Worm (Caenorhabditis elegans): ENCODE measurements around the gene ZK1127.4.
"Not testable (repeated sequence)": the region's sequence is repeated elsewhere in the genome, so short reads cannot be mapped to it uniquely, and the experiment has no call there.

The ZK1127.4 gene

DNA sequence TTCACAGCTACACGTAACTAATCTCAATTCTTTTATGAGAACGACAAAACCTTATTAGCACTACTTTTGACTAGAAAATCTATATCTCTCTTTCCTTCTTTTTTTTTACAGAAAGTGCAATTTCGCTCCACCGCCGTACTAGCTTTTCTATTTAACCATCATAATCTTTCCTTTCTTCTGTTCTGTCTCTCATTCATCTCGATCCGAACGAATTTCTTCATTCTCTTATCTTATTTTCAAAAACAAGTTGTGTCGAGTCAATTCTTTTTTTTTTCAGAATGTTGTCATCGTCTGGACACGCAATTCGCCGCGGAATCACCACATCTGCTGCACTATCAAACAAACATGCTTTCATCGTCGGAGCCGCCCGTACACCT is 19.8 kb downstream of the ZK1127.4 start, which contains the start of gene kat-1:
TSS of gene kat-1 (plus strand) at position 278 of the 377 bp plus-strand sequence.
- no peak for TF ChIP-seq hmg-11 (tag; optimal IDR thresholded peaks at IDR 0.05)
- no peak for TF ChIP-seq egl-27 (tag; optimal IDR thresholded peaks at IDR 0.05)
- TF ChIP-seq mdl-1 (tag; optimal IDR thresholded peaks at IDR 0.05): no peak
- no peak for TF ChIP-seq nfya-1 (tag; optimal IDR thresholded peaks at IDR 0.05; ENCODE audit: insufficient read depth)
- TF ChIP-seq aly-2 (tag; optimal IDR thresholded peaks at IDR 0.05): no peak
- TF ChIP-seq egl-5 (tag; optimal IDR thresholded peaks at IDR 0.05): no peak
- TF ChIP-seq skn-1 (tag; optimal IDR thresholded peaks at IDR 0.05): no peak
- TF ChIP-seq tbx-2 (tag; optimal IDR thresholded peaks at IDR 0.05): no peak
- TF ChIP-seq elt-2 (tag; optimal IDR thresholded peaks at IDR 0.05): no peak
- TF ChIP-seq pha-4 (tag; optimal IDR thresholded peaks at IDR 0.05): no peak
- TF ChIP-seq ama-1 (optimal IDR thresholded peaks at IDR 0.05): no peak
- TF ChIP-seq nhr-12 (tag; optimal IDR thresholded peaks at IDR 0.05): no peak
- no peak for TF ChIP-seq nhr-11 (tag; optimal IDR thresholded peaks at IDR 0.05)
- TF ChIP-seq lsy-12 (tag; optimal IDR thresholded peaks at IDR 0.05): no peak
- TF ChIP-seq mml-1 (tag; optimal IDR thresholded peaks at IDR 0.05): no peak

DNA sequence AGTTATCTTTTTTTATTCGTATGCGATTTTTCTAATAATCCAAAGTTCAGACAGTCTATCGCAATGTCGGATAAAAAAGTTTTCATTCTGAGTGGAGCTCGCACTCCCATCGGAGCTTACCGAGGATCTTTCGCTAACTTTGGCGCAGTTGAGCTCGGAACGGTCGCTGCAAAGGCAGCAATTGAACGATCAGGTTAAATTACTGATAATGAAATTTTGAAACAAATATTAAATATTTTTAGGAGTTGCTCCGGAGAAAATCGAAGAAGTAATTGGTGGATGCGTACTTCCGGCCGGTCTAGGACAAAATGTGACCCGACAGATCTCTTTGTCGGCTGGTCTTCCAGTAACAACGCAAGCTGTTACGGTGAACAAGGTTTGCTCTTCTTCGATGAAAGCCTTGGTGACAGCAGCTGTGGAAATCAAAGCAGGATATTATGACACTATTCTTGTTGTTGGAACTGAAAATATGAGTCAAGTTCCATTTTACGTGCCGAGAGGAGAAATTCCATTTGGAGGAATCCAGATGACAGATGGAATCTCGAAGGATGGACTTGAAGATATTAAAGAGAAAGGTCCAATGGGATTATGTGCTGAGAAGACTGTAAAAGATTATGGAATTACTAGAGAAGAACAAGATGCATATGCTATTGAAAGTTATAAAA is 21.9 kb downstream of the ZK1127.4 start, which contains the start of gene T02G5.7:
TSS of gene T02G5.7 (plus strand) at position 51 of the 665 bp plus-strand sequence.
- TF ChIP-seq eor-1 (tag; optimal IDR thresholded peaks at IDR 0.05) (no peak), R02D3.7 (tag; optimal IDR thresholded peaks at IDR 0.05) (no peak), ama-1 (optimal IDR thresholded peaks at IDR 0.05) (peak; percentile 17), nhr-43 (tag; optimal IDR thresholded peaks at IDR 0.05; ENCODE audit: poor library complexity, severe bottlenecking) (no peak), pha-4 (tag; optimal IDR thresholded peaks at IDR 0.05) (no peak), elt-1 (tag; optimal IDR thresholded peaks at IDR 0.05) (no peak), unc-62 (GFP tag; optimal IDR thresholded peaks at IDR 0.05) (no peak), elt-3 (tag; optimal IDR thresholded peaks at IDR 0.05) (no peak), nfya-1 (tag; optimal IDR thresholded peaks at IDR 0.05; ENCODE audit: insufficient read depth) (no peak)

DNA sequence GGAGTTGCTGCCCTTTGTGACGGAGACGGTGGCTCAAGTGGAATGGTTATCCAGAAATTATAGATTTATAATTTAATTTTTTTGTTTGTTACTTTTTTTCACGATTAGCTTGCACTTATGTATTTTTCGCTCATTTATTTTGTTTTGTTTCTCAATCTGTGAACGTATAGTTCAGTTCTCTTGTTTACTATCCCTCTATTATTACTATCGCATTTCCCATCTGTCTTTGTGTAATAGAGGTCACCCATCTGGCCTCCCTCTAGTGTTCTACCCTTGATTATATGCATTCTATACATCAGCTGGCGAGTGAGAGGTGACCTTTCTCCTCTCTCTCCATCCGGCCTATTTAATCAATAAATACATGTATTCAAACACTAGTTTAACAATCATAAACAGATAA is 30.3 kb downstream of the ZK1127.4 start, which contains the start of the genes T02G5.14 and T02G5.15:
TSS of gene T02G5.14 (plus strand) at position 301 of the 400 bp plus-strand sequence.
TSS of gene T02G5.15 (plus strand) at position 301 of the 400 bp plus-strand sequence.
- TF ChIP-seq ztf-4, nhr-23, nhr-237 (tag; optimal IDR thresholded peaks at IDR 0.05): not testable (repeated sequence)

DNA sequence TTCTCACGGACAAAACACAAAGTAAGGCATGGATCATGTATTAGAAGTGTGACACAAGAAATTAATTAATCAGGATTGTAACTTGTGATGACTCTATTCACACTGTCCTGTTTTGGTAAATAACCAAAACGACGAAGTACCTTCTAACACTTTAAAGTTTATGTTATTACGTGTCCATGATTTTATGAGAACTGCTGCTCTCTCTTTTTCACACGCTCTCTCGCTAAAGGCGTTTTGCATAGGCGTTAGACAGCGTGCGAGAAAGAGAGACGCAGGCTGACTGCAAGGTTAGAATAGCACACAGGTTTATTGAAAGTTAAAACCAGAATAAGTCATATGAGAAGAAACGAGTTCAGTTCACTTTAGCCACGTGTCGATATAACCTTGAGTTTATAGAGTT is 36.3 kb downstream of the ZK1127.4 start:
- TF ChIP-seq nfya-1 (tag; optimal IDR thresholded peaks at IDR 0.05; ENCODE audit: insufficient read depth) (no peak), R02D3.7 (tag; optimal IDR thresholded peaks at IDR 0.05) (no peak), nhr-23 (tag; optimal IDR thresholded peaks at IDR 0.05) (no peak), mdl-1 (tag; optimal IDR thresholded peaks at IDR 0.05) (no peak), sea-2 (GFP tag; optimal IDR thresholded peaks at IDR 0.05) (no peak), ztf-11 (tag; optimal IDR thresholded peaks at IDR 0.05) (no peak), tbx-2 (tag; optimal IDR thresholded peaks at IDR 0.05) (no peak), nhr-25 (tag; optimal IDR thresholded peaks at IDR 0.05) (peak; percentile 71), egl-5 (tag; optimal IDR thresholded peaks at IDR 0.05) (peak; percentile 31)

DNA sequence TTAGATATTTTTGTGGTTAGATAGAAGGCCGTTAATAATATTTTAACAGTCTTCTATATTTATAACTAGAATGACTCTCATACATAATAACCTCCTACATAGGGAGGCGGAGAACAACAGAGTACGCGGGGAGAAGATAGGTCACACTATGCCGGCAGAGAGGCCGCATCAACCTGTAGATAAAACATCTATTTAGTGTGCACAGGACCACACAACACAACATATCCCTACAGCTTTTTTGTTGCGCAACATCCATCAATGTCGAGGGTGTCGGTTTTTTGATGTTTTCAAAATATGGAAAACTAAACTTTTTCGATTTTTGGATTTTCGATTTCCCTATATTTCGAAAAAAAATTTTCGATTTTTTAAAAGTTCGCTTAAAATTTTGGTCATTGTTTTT is 37.1 kb downstream of the ZK1127.4 start:
- TF ChIP-seq nhr-11 (tag; optimal IDR thresholded peaks at IDR 0.05): no peak
- TF ChIP-seq lsy-12 (tag; optimal IDR thresholded peaks at IDR 0.05): no peak
- TF ChIP-seq nhr-28 (tag; optimal IDR thresholded peaks at IDR 0.05): no peak
- no peak for TF ChIP-seq pqm-1 (tag; optimal IDR thresholded peaks at IDR 0.05)
- no peak for TF ChIP-seq unc-39 (tag; optimal IDR thresholded peaks at IDR 0.05)
- no peak for TF ChIP-seq ceh-16 (tag; optimal IDR thresholded peaks at IDR 0.05)

DNA sequence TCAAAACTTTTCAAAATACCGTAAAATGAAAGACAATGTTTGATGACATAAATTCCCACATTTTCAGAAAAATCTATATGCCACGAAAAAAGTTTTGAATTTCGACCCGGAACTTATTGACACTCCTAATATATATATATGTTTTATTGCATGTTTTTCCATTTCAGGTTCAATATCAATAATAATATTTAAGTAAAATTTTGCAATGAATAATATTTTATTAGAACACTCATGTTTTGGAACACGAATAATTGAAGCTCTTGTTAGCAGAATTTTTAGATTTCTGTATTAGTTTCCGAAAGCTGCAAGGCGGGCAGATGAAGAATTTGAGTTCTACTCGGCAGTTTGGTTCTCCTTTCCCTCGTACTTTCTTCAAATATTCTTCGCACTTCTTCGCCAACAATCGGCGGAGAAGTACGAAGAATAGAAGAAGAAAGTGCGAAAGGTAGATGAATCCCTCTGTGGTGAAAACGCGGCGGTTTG is 39.6 kb downstream of the ZK1127.4 start, which contains the start of gene T02G5.3:
TSS of gene T02G5.3 (plus strand) at position 51 of the 483 bp plus-strand sequence.
- TF ChIP-seq tbx-2 (tag; optimal IDR thresholded peaks at IDR 0.05): no peak
- no peak for TF ChIP-seq jun-1 (tag; optimal IDR thresholded peaks at IDR 0.05)
- TF ChIP-seq pha-4 (tag; optimal IDR thresholded peaks at IDR 0.05): no peak
- TF ChIP-seq lsy-12 (tag; optimal IDR thresholded peaks at IDR 0.05): no peak
- no peak for TF ChIP-seq ama-1 (optimal IDR thresholded peaks at IDR 0.05)
- no peak for TF ChIP-seq elt-3 (tag; optimal IDR thresholded peaks at IDR 0.05)
- no peak for TF ChIP-seq snpc-4 (tag; optimal IDR thresholded peaks at IDR 0.05)
- TF ChIP-seq aly-2 (tag; optimal IDR thresholded peaks at IDR 0.05): no peak
- TF ChIP-seq fkh-10 (GFP tag; optimal IDR thresholded peaks at IDR 0.05): no peak
- no peak for TF ChIP-seq ceh-16 (tag; optimal IDR thresholded peaks at IDR 0.05)
- no peak for TF ChIP-seq unc-39 (tag; optimal IDR thresholded peaks at IDR 0.05)
- TF ChIP-seq pqm-1 (tag; optimal IDR thresholded peaks at IDR 0.05): no peak
- TF ChIP-seq mml-1 (tag; optimal IDR thresholded peaks at IDR 0.05): no peak
- no peak for TF ChIP-seq ztf-11 (tag; optimal IDR thresholded peaks at IDR 0.05)
- TF ChIP-seq nhr-67 (tag; optimal IDR thresholded peaks at IDR 0.05): no peak
- TF ChIP-seq R02D3.7 (tag; optimal IDR thresholded peaks at IDR 0.05): no peak
- no peak for TF ChIP-seq fos-1 (tag; optimal IDR thresholded peaks at IDR 0.05)
- no peak for TF ChIP-seq egl-27 (tag; optimal IDR thresholded peaks at IDR 0.05)
- no peak for TF ChIP-seq elt-1 (tag; optimal IDR thresholded peaks at IDR 0.05)
- no peak for TF ChIP-seq lin-15B (tag; optimal IDR thresholded peaks at IDR 0.05)

Data from whole organism, L3 larva.